Worm (Caenorhabditis elegans) whole organism, early embryonic: ENCODE measurements around the gene lgg-1.

ENCODE experiments used
- ama-1 ChIP-seq: fragments of 150-350 bp; optimal IDR thresholded peaks from 2 replicates; lab custom pipeline; 2014
- ceh-13 ChIP-seq: fragments of 200-800 bp; sonication (Bioruptor generic); optimal IDR thresholded peaks from 2 replicates; lab custom pipeline; 2018; ENCODE audit warnings: mild to moderate bottlenecking, missing genetic modification characterization, missing compliant biosample characterization
- flt-1 ChIP-seq: fragments of 200-800 bp; sonication (Bioruptor generic); IDR thresholded peaks from 2 replicates; pipeline ENCODE4 v1.3.6; 2022; ENCODE audit warnings: missing genetic modification characterization, missing compliant biosample characterization
- hmg-4 ChIP-seq: fragments of 200-800 bp; sonication (Bioruptor generic); optimal IDR thresholded peaks from 2 replicates; lab custom pipeline; 2018; ENCODE audit warnings: mild to moderate bottlenecking, missing genetic modification characterization, missing compliant biosample characterization
- sea-1 ChIP-seq: fragments of 200-800 bp; sonication (Bioruptor generic); conservative IDR thresholded peaks from 2 replicates; pipeline ENCODE4 v1.3.6; 2022; ENCODE audit warnings: missing genetic modification characterization, missing compliant biosample characterization
- tbx-11 ChIP-seq: fragments of 200-800 bp; sonication (Bioruptor generic); IDR thresholded peaks from 2 replicates; pipeline ENCODE4 v1.3.6; 2022; ENCODE audit warnings: missing genetic modification characterization, missing compliant biosample characterization
- tra-4 ChIP-seq: sonication (generic microtip); optimal IDR thresholded peaks from 2 replicates; lab custom pipeline; 2017; ENCODE audit warnings: missing genetic modification characterization, missing compliant biosample characterization

- TF ChIP-seq ama-1 (lab: Kevin White, UChicago), result no peak
- no peak for TF ChIP-seq tra-4 (tag; lab: Kevin White, UChicago)
- no peak for TF ChIP-seq ceh-13
- TF ChIP-seq tbx-11, result no peak
- no peak for TF ChIP-seq hmg-4 (GFP tag; lab: Kevin White, UChicago)
- TF ChIP-seq flt-1 (GFP tag; lab: Robert Waterston, UW), result no peak
- TF ChIP-seq sea-1 (GFP tag; lab: Robert Waterston, UW), result no peak
These were observed 13.3 kb upstream of the lgg-1 start, which contains the start of gene K10B2.4 for ce11 chrII:6360822-6361221.
